Fruit fly (Drosophila melanogaster) whole organism, embryonic: ENCODE measurements around the gene CG18281.

Source experiments
- ATbp ChIP-seq: fragments of 200-800 bp; sonication (Bioruptor generic); optimal IDR thresholded peaks from 2 replicates; lab custom pipeline; 2017; ENCODE audit warnings: missing biosample characterization, mild to moderate bottlenecking, missing genetic modification characterization, missing genetic modification reagents
- BEAF-32 ChIP-seq: fragments of 200-800 bp; sonication (Bioruptor generic); optimal IDR thresholded peaks from 3 replicates; lab custom pipeline; 2017; ENCODE audit warnings: missing biosample characterization, missing genetic modification characterization, mild to moderate bottlenecking, moderate library complexity, missing genetic modification reagents
- CG10274 ChIP-seq: fragments of 200-800 bp; sonication (Bioruptor generic); optimal IDR thresholded peaks from 3 replicates; lab custom pipeline; 2017; ENCODE audit warnings: missing biosample characterization, mild to moderate bottlenecking, missing genetic modification characterization
- CG11093 ChIP-seq: fragments of 200-800 bp; sonication (Bioruptor generic); IDR thresholded peaks from 3 replicates; pipeline ENCODE4 v1.3.6; 2022; ENCODE audit warnings: missing biosample characterization, missing genetic modification characterization
- CG12769 ChIP-seq: fragments of 200-800 bp; sonication (Bioruptor generic); optimal IDR thresholded peaks from 2 replicates; lab custom pipeline; 2019; ENCODE audit warnings: missing biosample characterization, mild to moderate bottlenecking, missing genetic modification characterization, moderate library complexity
- CG14014 ChIP-seq: fragments of 200-800 bp; sonication (Bioruptor generic); IDR thresholded peaks from 2 replicates; pipeline ENCODE4 v1.3.6; 2022; ENCODE audit warnings: missing biosample characterization, missing genetic modification characterization
- CG16863 ChIP-seq: fragments of 200-800 bp; sonication (Bioruptor generic); optimal IDR thresholded peaks from 3 replicates; lab custom pipeline; 2016; ENCODE audit warnings: missing biosample characterization, missing genetic modification characterization
- CG17186 ChIP-seq: fragments of 200-800 bp; sonication (Bioruptor generic); optimal IDR thresholded peaks from 3 replicates; lab custom pipeline; 2017; ENCODE audit warnings: missing biosample characterization, missing genetic modification reagents, missing genetic modification characterization
- CG17568 ChIP-seq: fragments of 200-800 bp; sonication (Bioruptor generic); optimal IDR thresholded peaks from 2 replicates; lab custom pipeline; 2018; ENCODE audit warnings: missing biosample characterization, mild to moderate bottlenecking, missing genetic modification characterization, moderate library complexity
- CG18476 ChIP-seq: fragments of 200-800 bp; sonication (Bioruptor generic); optimal IDR thresholded peaks from 2 replicates; lab custom pipeline; 2016; ENCODE audit warnings: missing biosample characterization, mild to moderate bottlenecking, missing genetic modification characterization
- CG30431 ChIP-seq: fragments of 200-800 bp; sonication (Bioruptor generic); optimal IDR thresholded peaks from 2 replicates; lab custom pipeline; 2017; ENCODE audit warnings: missing biosample characterization, missing genetic modification characterization
- CG32532 ChIP-seq: fragments of 200-800 bp; sonication (Bioruptor generic); IDR thresholded peaks from 2 replicates; pipeline ENCODE4 v1.3.6; 2022; ENCODE audit warnings: missing biosample characterization, missing genetic modification characterization
- CG3726 ChIP-seq: fragments of 200-800 bp; sonication (Bioruptor generic); IDR thresholded peaks from 3 replicates; pipeline ENCODE4, ENCODE4 v1.3.6; 2022; ENCODE audit warnings: missing biosample characterization, missing genetic modification characterization
- CG3995 ChIP-seq: fragments of 200-800 bp; sonication (Bioruptor generic); optimal IDR thresholded peaks from 3 replicates; lab custom pipeline; 2016; ENCODE audit warnings: missing biosample characterization, missing genetic modification characterization
- CG4617 ChIP-seq: fragments of 200-800 bp; sonication (Bioruptor generic); optimal IDR thresholded peaks from 3 replicates; lab custom pipeline; 2016; ENCODE audit warnings: missing biosample characterization, missing genetic modification characterization, borderline replicate concordance
- CG4730 ChIP-seq: fragments of 200-800 bp; sonication (Bioruptor generic); IDR thresholded peaks from 2 replicates; pipeline ENCODE4 v1.3.6; 2022; ENCODE audit warnings: missing biosample characterization, missing genetic modification characterization
- CG6813 ChIP-seq: fragments of 200-800 bp; sonication (Bioruptor generic); optimal IDR thresholded peaks from 2 replicates; lab custom pipeline; 2017; ENCODE audit warnings: missing biosample characterization, missing genetic modification characterization, mild to moderate bottlenecking, moderate library complexity, missing genetic modification reagents
- CG7786 ChIP-seq: fragments of 200-800 bp; sonication (Bioruptor generic); optimal IDR thresholded peaks from 2 replicates; lab custom pipeline; 2016; ENCODE audit warnings: missing biosample characterization, missing genetic modification characterization
- CG8478 ChIP-seq: fragments of >200 bp; optimal IDR thresholded peaks from 2 replicates; lab custom pipeline; 2018
- CkIIα-i1 ChIP-seq: fragments of 200-800 bp; sonication (Bioruptor generic); IDR thresholded peaks from 2 replicates; pipeline ENCODE4 v1.3.6; 2022; ENCODE audit warnings: missing biosample characterization, missing genetic modification characterization
- Dad ChIP-seq: fragments of 200-800 bp; sonication (Bioruptor generic); optimal IDR thresholded peaks from 3 replicates; lab custom pipeline; 2016; ENCODE audit warnings: missing biosample characterization, missing genetic modification characterization
- Dbx ChIP-seq: fragments of 200-800 bp; sonication (Bioruptor generic); IDR thresholded peaks from 3 replicates; pipeline ENCODE4 v1.3.6; 2022; ENCODE audit warnings: missing biosample characterization, missing genetic modification characterization
- Deaf1 ChIP-seq: fragments of 200-800 bp; optimal IDR thresholded peaks from 3 replicates; lab custom pipeline; 2019; ENCODE audit warnings: missing biosample characterization, mild to moderate bottlenecking, missing genetic modification characterization, moderate library complexity
- HLH3B ChIP-seq: fragments of 200-800 bp; sonication (Bioruptor generic); IDR thresholded peaks from 2 replicates; pipeline ENCODE4 v1.3.6; 2022; ENCODE audit warnings: missing biosample characterization, missing genetic modification characterization
- Hr3 ChIP-seq: fragments of 200-800 bp; sonication (Bioruptor generic); optimal IDR thresholded peaks from 3 replicates; lab custom pipeline; 2016; ENCODE audit warnings: missing biosample characterization, missing genetic modification characterization
- Hr78 ChIP-seq, 2 experiments: fragments of 200-800 bp in 1 of 2; fragments of >200 bp in 1 of 2; sonication (Bioruptor generic) in 1 of 2; optimal IDR thresholded peaks; 2 replicates each; lab custom pipeline; 2017 to 2019; ENCODE audit warnings: missing biosample characterization in 2 of 2, missing genetic modification characterization in 2 of 2, mild to moderate bottlenecking in 1 of 2, moderate library complexity in 1 of 2
- NC2α ChIP-seq: fragments of 200-800 bp; sonication (Bioruptor generic); optimal IDR thresholded peaks from 2 replicates; lab custom pipeline; 2016; ENCODE audit warnings: missing biosample characterization, missing genetic modification characterization
- NFAT ChIP-seq: fragments of 200-800 bp; sonication (Bioruptor generic); IDR thresholded peaks from 2 replicates; pipeline ENCODE4 v1.3.6; 2022; ENCODE audit warnings: missing biosample characterization, missing genetic modification characterization
- Optix ChIP-seq: fragments of 200-800 bp; sonication (Bioruptor generic); IDR thresholded peaks from 3 replicates; pipeline ENCODE4 v1.3.6; 2022; ENCODE audit warnings: missing biosample characterization, missing genetic modification characterization
- Scr ChIP-seq: fragments of 200-800 bp; sonication (Bioruptor generic); IDR thresholded peaks from 2 replicates; pipeline ENCODE4 v1.3.6; 2022; ENCODE audit warnings: missing biosample characterization, missing genetic modification characterization; ENCODE audit not compliant: partially characterized antibody
- Stat92E ChIP-seq, 3 experiments: fragments of >200 bp in 2 of 3; fragments of 200-800 bp in 1 of 3; sonication (Bioruptor generic) in 1 of 3; optimal IDR thresholded peaks; 2 replicates each; lab custom pipeline; 2017 to 2019; ENCODE audit warnings: missing biosample characterization in 3 of 3, missing genetic modification characterization in 3 of 3, mild to moderate bottlenecking in 1 of 3, moderate library complexity in 1 of 3
- Taf1 ChIP-seq: fragments of 200-800 bp; sonication (Bioruptor generic); IDR thresholded peaks from 2 replicates; pipeline ENCODE4 v1.3.6; 2022; ENCODE audit warnings: missing biosample characterization, missing genetic modification characterization
- chinmo ChIP-seq: fragments of 200-800 bp; sonication (Bioruptor generic); IDR thresholded peaks from 4 replicates; pipeline ENCODE4 v1.3.6; 2022; ENCODE audit warnings: missing biosample characterization, missing genetic modification characterization; ENCODE audit not compliant: partially characterized antibody
- ci ChIP-seq: fragments of 200-800 bp; sonication (Bioruptor generic); IDR thresholded peaks from 3 replicates; pipeline ENCODE4 v1.3.6; 2022; ENCODE audit warnings: missing biosample characterization, missing genetic modification characterization
- cwo ChIP-seq: fragments of 200-800 bp; sonication (Bioruptor generic); optimal IDR thresholded peaks from 3 replicates; lab custom pipeline; 2017; ENCODE audit warnings: missing biosample characterization, missing genetic modification characterization, mild to moderate bottlenecking, moderate library complexity, missing genetic modification reagents
- da ChIP-seq: fragments of 200-800 bp; sonication (Bioruptor generic); optimal IDR thresholded peaks from 2 replicates; lab custom pipeline; 2016; ENCODE audit warnings: missing biosample characterization, missing genetic modification characterization
- dysf ChIP-seq: fragments of 200-800 bp; sonication (Bioruptor generic); IDR thresholded peaks from 3 replicates; pipeline ENCODE4 v1.3.6; 2022; ENCODE audit warnings: missing biosample characterization, missing genetic modification characterization
- en ChIP-seq: fragments of 200-800 bp; sonication (Bioruptor generic); optimal IDR thresholded peaks from 2 replicates; lab custom pipeline; 2016; ENCODE audit warnings: missing biosample characterization, missing genetic modification characterization
- ftz-f1 ChIP-seq: fragments of 200-800 bp; sonication (Bioruptor generic); optimal IDR thresholded peaks from 2 replicates; lab custom pipeline; 2016; ENCODE audit warnings: missing biosample characterization, missing genetic modification characterization
- hth ChIP-seq: fragments of >200 bp; optimal IDR thresholded peaks from 2 replicates; lab custom pipeline; 2017; ENCODE audit warnings: inconsistent platforms
- ind ChIP-seq: fragments of 200-800 bp; sonication (Bioruptor generic); optimal IDR thresholded peaks from 3 replicates; lab custom pipeline; 2016; ENCODE audit warnings: missing biosample characterization, missing genetic modification characterization
- kay ChIP-seq: fragments of 200-800 bp; sonication (Bioruptor generic); optimal IDR thresholded peaks from 2 replicates; lab custom pipeline; 2016; ENCODE audit warnings: missing biosample characterization, missing genetic modification characterization
- luna ChIP-seq: fragments of 200-800 bp; sonication (Bioruptor generic); optimal IDR thresholded peaks from 2 replicates; lab custom pipeline; 2016; ENCODE audit warnings: missing biosample characterization, missing genetic modification characterization
- mam ChIP-seq: fragments of 200-800 bp; sonication (Bioruptor generic); optimal IDR thresholded peaks from 3 replicates; lab custom pipeline; 2016; ENCODE audit warnings: missing biosample characterization, missing genetic modification characterization
- schlank ChIP-seq: fragments of 200-800 bp; sonication (Bioruptor generic); optimal IDR thresholded peaks from 2 replicates; lab custom pipeline; 2018; ENCODE audit warnings: missing biosample characterization, mild to moderate bottlenecking, missing genetic modification characterization
- sens ChIP-seq: fragments of 200-800 bp; sonication (Bioruptor generic); peaks from one replicate; lab custom pipeline; 2016; ENCODE audit warnings: missing biosample characterization, missing genetic modification characterization
- sens-2 ChIP-seq: fragments of 200-800 bp; sonication (Bioruptor generic); IDR thresholded peaks from 2 replicates; pipeline ENCODE4 v1.3.6; 2022; ENCODE audit warnings: missing biosample characterization, missing genetic modification characterization
- sob ChIP-seq: fragments of 200-800 bp; sonication (Bioruptor generic); IDR thresholded peaks from 2 replicates; pipeline ENCODE4 v1.3.6; 2022; ENCODE audit warnings: missing biosample characterization, missing genetic modification characterization
- tap ChIP-seq: fragments of 200-800 bp; optimal IDR thresholded peaks from 3 replicates; lab custom pipeline; 2019; ENCODE audit warnings: missing biosample characterization, mild to moderate bottlenecking, missing genetic modification characterization, moderate library complexity
- tio ChIP-seq: fragments of 200-800 bp; sonication (Bioruptor generic); optimal IDR thresholded peaks from 2 replicates; lab custom pipeline; 2017; ENCODE audit warnings: missing biosample characterization, missing genetic modification characterization, inconsistent platforms
- zen ChIP-seq: fragments of 200-800 bp; sonication (Bioruptor generic); optimal IDR thresholded peaks from 3 replicates; lab custom pipeline; 2018; ENCODE audit warnings: missing biosample characterization, mild to moderate bottlenecking, missing genetic modification characterization, moderate library complexity

Gene CG18281

dm6 chr3L:20526196-20526740 is 26.6 kb downstream of the CG18281 start, which contains the start of gene Nubp2 (continued):
- TF ChIP-seq sens-2 (GFP tag; lab: Robert Waterston, UW) (peak; percentile 63; the same call in 1 of the 2 replicates), HLH3B (GFP tag; lab: Robert Waterston, UW) (peak; percentile 90), CG4617 (GFP tag; lab: Kevin White, UChicago) (peak; percentile 94), BEAF-32 (GFP tag; lab: Kevin White, UChicago) (peak; percentile 69), zen (peak; percentile 96), CG18476 (GFP tag; lab: Kevin White, UChicago) (peak; percentile 92), cwo (peak; percentile 88), CkIIα-i1 (GFP tag; lab: Robert Waterston, UW) (no peak), CG3726 (GFP tag; lab: Robert Waterston, UW) (peak; percentile 87; the same call in 1 of the 3 replicates), Taf1 (peak; percentile 82), Scr (GFP tag; lab: Robert Waterston, UW) (no peak), CG12769 (tag; lab: Kevin White, UChicago) (peak; percentile 94), luna (peak; percentile 73), sob (GFP tag; lab: Robert Waterston, UW) (peak; percentile 94), CG32532 (GFP tag; lab: Robert Waterston, UW) (peak; percentile 94), ftz-f1 (GFP tag; lab: Kevin White, UChicago) (peak; percentile 57), CG17186 (peak; percentile 84), Dad (peak; percentile 92), da (GFP tag; lab: Kevin White, UChicago) (peak; percentile 86), en (peak; percentile 63), hth (no peak), CG11093 (GFP tag; lab: Robert Waterston, UW) (peak; percentile 92), CG16863 (GFP tag; lab: Kevin White, UChicago) (peak; percentile 91), NFAT (peak; percentile 93), ci (GFP tag; lab: Robert Waterston, UW) (peak; percentile 87), sens (GFP tag; lab: Kevin White, UChicago) (peak; percentile 99), CG17568 (peak; percentile 89), Hr3 (GFP tag; lab: Kevin White, UChicago) (peak; percentile 99), CG7786 (GFP tag; lab: Kevin White, UChicago) (peak; percentile 90), Hr78 (GFP tag; optimal IDR thresholded peaks at IDR 0.05; lab: Kevin White, UChicago) (peak in 1 of 2 experiments; percentile 85), schlank (tag; lab: Kevin White, UChicago) (peak; percentile 85), Deaf1 (tag; lab: Kevin White, UChicago) (peak; percentile 77), ind (GFP tag; lab: Kevin White, UChicago) (peak; percentile 97), tio (GFP tag; lab: Kevin White, UChicago) (peak; percentile 97), Dbx (GFP tag; lab: Robert Waterston, UW) (peak; percentile 95), NC2α (GFP tag; lab: Kevin White, UChicago) (peak; percentile 85), ATbp (peak; percentile 88), mam (GFP tag; lab: Kevin White, UChicago) (peak; percentile 95), CG14014 (peak; percentile 91), CG10274 (peak; percentile 82), Stat92E (GFP tag; optimal IDR thresholded peaks at IDR 0.05; lab: Kevin White, UChicago) (peak in 1 of 3 experiments; percentile 70), CG8478 (no peak), tap (tag; lab: Kevin White, UChicago) (peak; percentile 89), CG3995 (GFP tag; lab: Kevin White, UChicago) (peak; percentile 96), dysf (GFP tag; lab: Robert Waterston, UW) (peak; percentile 95), chinmo (GFP tag; lab: Robert Waterston, UW) (no peak), CG4730 (peak; percentile 90), Optix (peak; percentile 74; the same call in 2 of the 3 replicates), kay (GFP tag; lab: Kevin White, UChicago) (peak; percentile 96), CG30431 (GFP tag; lab: Kevin White, UChicago) (peak; percentile 91), CG6813 (GFP tag; lab: Kevin White, UChicago) (peak; percentile 64)
